Worm (Caenorhabditis elegans) whole organism, late embryonic: ENCODE results near the gene sra-3.

Source experiments
- C38D4.7 ChIP-seq: fragments of 200-800 bp; sonication (Bioruptor generic); optimal IDR thresholded peaks from 2 replicates; lab custom pipeline; 2018; ENCODE audit warnings: mild to moderate bottlenecking, missing genetic modification characterization, moderate library complexity, missing compliant biosample characterization
- F13H6.1 ChIP-seq: sonication (generic microtip); optimal IDR thresholded peaks from 2 replicates; lab custom pipeline; 2016; ENCODE audit warnings: missing genetic modification characterization, missing compliant biosample characterization
- K09A11.1 ChIP-seq: sonication (generic microtip); optimal IDR thresholded peaks from 2 replicates; lab custom pipeline; 2017; ENCODE audit warnings: antibody characterized with exemption, mild to moderate bottlenecking, missing genetic modification characterization, missing compliant biosample characterization; ENCODE audit not compliant: insufficient read depth
- T23F11.4 ChIP-seq: fragments of 200-800 bp; sonication (Bioruptor generic); optimal IDR thresholded peaks from 2 replicates; lab custom pipeline; 2018; ENCODE audit warnings: mild to moderate bottlenecking, missing genetic modification characterization, missing compliant biosample characterization
- ahr-1 ChIP-seq: sonication (generic microtip); optimal IDR thresholded peaks from 2 replicates; lab custom pipeline; 2016; ENCODE audit warnings: missing genetic modification characterization, missing compliant biosample characterization
- ceh-18 ChIP-seq: sonication (generic microtip); optimal IDR thresholded peaks from 2 replicates; lab custom pipeline; 2016; ENCODE audit warnings: missing genetic modification characterization, missing compliant biosample characterization
- ceh-19 ChIP-seq: fragments of 200-800 bp; sonication (Bioruptor generic); optimal IDR thresholded peaks from 2 replicates; lab custom pipeline; 2018; ENCODE audit warnings: mild to moderate bottlenecking, missing genetic modification characterization, missing compliant biosample characterization
- ceh-2 ChIP-seq: sonication (generic microtip); optimal IDR thresholded peaks from 2 replicates; lab custom pipeline; 2016; ENCODE audit warnings: missing genotype, missing genetic modification characterization, missing compliant biosample characterization
- ceh-30 ChIP-seq: fragments of 150-350 bp; optimal IDR thresholded peaks from 2 replicates; lab custom pipeline; 2014; ENCODE audit warnings: missing biosample characterization, missing genetic modification characterization
- ceh-45 ChIP-seq: fragments of 200-800 bp; sonication (Bioruptor generic); IDR thresholded peaks from 2 replicates; pipeline ENCODE4 v1.3.6; 2022; ENCODE audit warnings: missing genetic modification reagents, missing genetic modification characterization, missing compliant biosample characterization
- ceh-48 ChIP-seq: sonication (generic microtip); optimal IDR thresholded peaks from 2 replicates; lab custom pipeline; 2016; ENCODE audit warnings: missing genetic modification characterization, inconsistent platforms, missing compliant biosample characterization
- dmd-4 ChIP-seq: sonication (generic microtip); optimal IDR thresholded peaks from 2 replicates; lab custom pipeline; 2016; ENCODE audit warnings: borderline replicate concordance, missing genetic modification characterization, missing compliant biosample characterization
- elt-4 ChIP-seq: sonication (generic microtip); optimal IDR thresholded peaks from 2 replicates; lab custom pipeline; 2016; ENCODE audit warnings: missing genetic modification characterization, missing compliant biosample characterization
- eyg-1 ChIP-seq: sonication (generic microtip); optimal IDR thresholded peaks from 2 replicates; lab custom pipeline; 2016; ENCODE audit warnings: missing genotype, missing genetic modification characterization, missing compliant biosample characterization
- fax-1 ChIP-seq: sonication (generic microtip); optimal IDR thresholded peaks from 2 replicates; lab custom pipeline; 2016; ENCODE audit warnings: missing genotype, missing genetic modification characterization, missing compliant biosample characterization
- fkh-10 ChIP-seq: fragments of 150-350 bp; optimal IDR thresholded peaks from 2 replicates; lab custom pipeline; 2014; ENCODE audit warnings: missing biosample characterization, missing genetic modification reagents, missing genetic modification characterization
- fkh-6 ChIP-seq: sonication (generic microtip); optimal IDR thresholded peaks from 2 replicates; lab custom pipeline; 2016; ENCODE audit warnings: missing genetic modification characterization, missing compliant biosample characterization
- hlh-13 ChIP-seq: fragments of 200-800 bp; sonication (Bioruptor generic); optimal IDR thresholded peaks from 2 replicates; lab custom pipeline; 2018; ENCODE audit warnings: mild to moderate bottlenecking, missing genetic modification characterization, missing compliant biosample characterization
- hlh-30 ChIP-seq: sonication (generic microtip); optimal IDR thresholded peaks from 2 replicates; lab custom pipeline; 2017; ENCODE audit warnings: antibody characterized with exemption, missing genetic modification characterization, missing compliant biosample characterization; ENCODE audit not compliant: insufficient read depth
- hlh-8 ChIP-seq: sonication (generic microtip); optimal IDR thresholded peaks from 2 replicates; lab custom pipeline; 2016; ENCODE audit warnings: missing genotype, missing genetic modification characterization, missing compliant biosample characterization
- lim-6 ChIP-seq: sonication (generic microtip); optimal IDR thresholded peaks from 2 replicates; lab custom pipeline; 2016; ENCODE audit warnings: missing genetic modification characterization, missing compliant biosample characterization
- lin-11 ChIP-seq: fragments of 200-800 bp; sonication (Bioruptor generic); optimal IDR thresholded peaks from 2 replicates; lab custom pipeline; 2018; ENCODE audit warnings: mild to moderate bottlenecking, missing genetic modification characterization, missing compliant biosample characterization
- madf-2 ChIP-seq: sonication (generic microtip); optimal IDR thresholded peaks from 2 replicates; lab custom pipeline; 2017; ENCODE audit warnings: missing genetic modification characterization, missing compliant biosample characterization
- mec-3 ChIP-seq: sonication (generic microtip); optimal IDR thresholded peaks from 2 replicates; lab custom pipeline; 2016; ENCODE audit warnings: borderline replicate concordance, missing genetic modification characterization, missing compliant biosample characterization
- nhr-11 ChIP-seq: fragments of 150-350 bp; optimal IDR thresholded peaks from 2 replicates; lab custom pipeline; 2014; ENCODE audit warnings: missing biosample characterization, missing genetic modification characterization
- pat-9 ChIP-seq: fragments of 200-800 bp; sonication (Bioruptor generic); optimal IDR thresholded peaks from 2 replicates; lab custom pipeline; 2018; ENCODE audit warnings: mild to moderate bottlenecking, missing genetic modification characterization, moderate library complexity, missing compliant biosample characterization
- pha-2 ChIP-seq: sonication (generic microtip); optimal IDR thresholded peaks from 2 replicates; lab custom pipeline; 2017; ENCODE audit warnings: mild to moderate bottlenecking, missing genetic modification characterization, missing compliant biosample characterization
- sox-4 ChIP-seq: sonication (generic microtip); optimal IDR thresholded peaks from 2 replicates; lab custom pipeline; 2017; ENCODE audit warnings: mild to moderate bottlenecking, missing genetic modification characterization, inconsistent platforms, missing compliant biosample characterization
- ttx-3 ChIP-seq: sonication (generic microtip); optimal IDR thresholded peaks from 2 replicates; lab custom pipeline; 2016; ENCODE audit warnings: missing genetic modification reagents, missing genetic modification characterization, missing compliant biosample characterization
- unc-3 ChIP-seq, 2 experiments: fragments of 200-800 bp in 1 of 2; sonication (Bioruptor generic) in 1 of 2; sonication (generic microtip) in 1 of 2; conservative IDR thresholded peaks in 1 of 2; optimal IDR thresholded peaks in 1 of 2; 2 replicates each; pipeline versions ENCODE4 v1.3.6 to Lab custom; 2016 to 2022; ENCODE audit warnings: missing compliant biosample characterization in 2 of 2, missing genetic modification characterization in 2 of 2, missing genetic modification reagents in 1 of 2
- unc-42 ChIP-seq: sonication (generic microtip); optimal IDR thresholded peaks from 2 replicates; lab custom pipeline; 2016; ENCODE audit warnings: missing genotype, missing genetic modification characterization, missing compliant biosample characterization

sra-3 gene

DNA sequence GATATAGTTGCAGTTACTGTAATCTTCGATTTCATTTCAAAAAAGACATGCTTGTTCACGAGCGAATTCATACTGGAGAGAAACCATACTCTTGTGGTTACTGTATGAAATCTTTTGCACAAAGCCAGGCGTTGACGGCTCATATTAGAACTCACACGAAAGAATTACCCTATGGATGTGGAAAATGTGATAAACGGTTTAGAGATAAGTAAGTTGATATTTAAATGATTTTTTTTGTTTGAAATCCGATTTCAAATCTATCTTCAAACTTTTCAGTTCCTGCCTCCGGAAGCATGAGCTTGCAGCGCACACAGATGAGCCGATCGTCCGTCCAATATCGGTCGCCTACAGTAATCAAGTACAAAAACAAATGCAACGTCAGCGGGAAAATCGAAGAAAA, 18.3 kb upstream of the sra-3 start:
- TF ChIP-seq madf-2 (tag; lab: Kevin White, UChicago) (no peak), pha-2 (tag; lab: Kevin White, UChicago) (no peak), hlh-30 (no peak), sox-4 (tag; lab: Kevin White, UChicago) (no peak), C38D4.7 (no peak), fkh-10 (GFP tag; lab: Kevin White, UChicago) (no peak), elt-4 (no peak), ceh-2 (tag; lab: Kevin White, UChicago) (no peak), dmd-4 (no peak), ahr-1 (tag; lab: Kevin White, UChicago) (no peak), eyg-1 (tag; lab: Kevin White, UChicago) (no peak), T23F11.4 (no peak), nhr-11 (tag; lab: Kevin White, UChicago) (no peak), ceh-30 (tag; lab: Kevin White, UChicago) (no peak), pat-9 (tag; lab: Kevin White, UChicago) (no peak), fax-1 (tag; lab: Kevin White, UChicago) (no peak), ttx-3 (tag; lab: Kevin White, UChicago) (no peak)

DNA sequence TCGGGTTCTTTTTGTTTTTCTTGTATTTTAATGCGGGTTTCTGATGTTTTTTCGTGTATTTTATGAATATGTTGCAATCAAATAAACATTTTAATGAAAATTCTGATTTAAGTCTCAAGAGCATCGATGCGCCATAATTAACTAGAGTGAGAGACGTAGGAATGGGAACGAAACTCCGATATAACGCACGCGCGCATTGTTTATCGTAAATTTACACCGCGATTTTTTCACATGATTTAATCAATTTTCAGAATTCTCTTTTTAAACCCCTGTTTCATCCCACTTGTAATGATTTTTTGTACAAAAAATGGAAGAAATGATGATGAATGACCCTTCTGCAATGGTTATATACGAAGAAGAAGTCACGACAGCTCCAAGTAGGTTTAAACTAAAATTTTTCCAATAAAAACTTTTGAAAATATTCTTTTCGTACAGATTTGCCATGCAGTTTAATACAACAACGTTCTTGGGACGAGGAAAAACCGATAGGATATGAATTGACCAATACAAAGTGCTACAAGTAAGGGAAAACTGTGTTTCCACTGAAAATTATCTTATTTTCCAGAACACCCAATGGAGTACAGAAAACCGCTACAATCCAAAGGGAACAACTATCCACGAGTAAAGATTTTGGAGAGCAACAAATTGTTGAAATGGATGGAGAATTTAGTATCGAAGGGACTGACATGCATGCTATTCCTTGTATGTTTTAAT, 17.0 kb upstream of the sra-3 start, which contains the start of gene zfp-2:
TSS of gene zfp-2 (plus strand) at position 214 of the 714 bp plus-strand sequence.
- TF ChIP-seq F13H6.1 (tag; lab: Kevin White, UChicago): no peak
- TF ChIP-seq unc-42 (tag; lab: Kevin White, UChicago): peak; percentile 47
- no peak for TF ChIP-seq C38D4.7
- TF ChIP-seq hlh-13 (GFP tag; lab: Kevin White, UChicago): no peak
- TF ChIP-seq hlh-8 (tag; lab: Kevin White, UChicago): no peak

DNA sequence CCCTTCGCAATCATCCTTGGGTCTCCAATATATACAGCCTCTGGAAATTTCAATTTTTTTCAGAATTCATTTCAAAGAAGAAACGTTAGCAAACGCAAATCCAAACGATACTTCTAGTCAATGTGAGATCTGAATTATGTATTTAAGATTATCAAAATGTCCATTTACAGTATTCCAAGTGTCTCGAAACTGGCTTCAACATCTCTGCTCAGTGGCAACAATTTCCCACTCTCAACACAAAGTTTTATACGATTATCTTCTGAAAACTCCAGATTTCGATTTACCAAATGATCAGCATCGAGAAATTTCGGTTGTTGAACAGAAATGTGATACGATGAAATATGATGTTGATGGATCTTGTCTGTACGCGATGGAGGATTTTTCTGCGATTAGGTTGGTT, 16.0 kb upstream of the sra-3 start:
- TF ChIP-seq pha-2 (tag; lab: Kevin White, UChicago) (no peak), hlh-30 (no peak), dmd-4 (no peak)

DNA sequence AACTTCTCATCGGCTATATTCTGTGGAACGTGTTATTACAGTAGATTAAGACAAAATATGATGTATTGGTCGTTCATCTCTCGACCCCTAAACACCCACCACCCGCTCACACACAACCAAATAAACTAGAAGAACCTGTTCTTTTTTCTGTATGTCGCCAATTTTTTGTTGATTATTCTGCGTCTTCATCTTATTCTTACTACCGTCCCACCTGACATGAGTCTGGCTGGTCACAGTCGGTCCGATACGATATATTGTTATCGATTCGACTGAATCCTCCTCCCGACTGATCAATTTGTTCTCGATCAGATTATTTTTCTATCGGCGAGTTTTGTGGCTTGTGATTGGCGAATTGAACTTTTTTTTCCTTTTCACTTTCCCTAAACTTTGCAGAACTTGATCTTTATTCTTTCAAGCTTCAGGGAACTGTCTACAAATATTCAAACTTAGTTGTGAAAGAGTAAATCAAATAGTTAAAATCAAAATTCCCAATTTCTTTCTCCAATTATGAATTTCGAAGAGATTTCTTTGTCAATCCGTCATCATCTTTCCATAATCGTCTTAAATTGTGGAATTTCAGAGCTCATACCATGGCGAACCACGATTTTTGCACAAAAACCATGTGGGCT, 14.4 kb upstream of the sra-3 start, which contains the start of gene F35H8.2:
TSS of gene F35H8.2 (plus strand) at position 579 of the 629 bp plus-strand sequence.
- no peak for TF ChIP-seq dmd-4
- TF ChIP-seq elt-4: no peak
- TF ChIP-seq unc-42 (tag; lab: Kevin White, UChicago): no peak
- no peak for TF ChIP-seq unc-3 (GFP tag; conservative IDR thresholded peaks at IDR 0.05; lab: Robert Waterston, UW)
- TF ChIP-seq unc-3 (tag; optimal IDR thresholded peaks at IDR 0.05; lab: Kevin White, UChicago): no peak
- no peak for TF ChIP-seq lin-11 (tag; lab: Kevin White, UChicago)
- TF ChIP-seq mec-3 (tag; lab: Kevin White, UChicago): no peak
- no peak for TF ChIP-seq hlh-13 (GFP tag; lab: Kevin White, UChicago)
- no peak for TF ChIP-seq C38D4.7
- TF ChIP-seq ceh-18 (tag; lab: Kevin White, UChicago): no peak
- TF ChIP-seq lim-6: no peak
- no peak for TF ChIP-seq K09A11.1
- no peak for TF ChIP-seq hlh-8 (tag; lab: Kevin White, UChicago)
- TF ChIP-seq ceh-19: no peak
- TF ChIP-seq ceh-48: no peak
- no peak for TF ChIP-seq pha-2 (tag; lab: Kevin White, UChicago)

DNA sequence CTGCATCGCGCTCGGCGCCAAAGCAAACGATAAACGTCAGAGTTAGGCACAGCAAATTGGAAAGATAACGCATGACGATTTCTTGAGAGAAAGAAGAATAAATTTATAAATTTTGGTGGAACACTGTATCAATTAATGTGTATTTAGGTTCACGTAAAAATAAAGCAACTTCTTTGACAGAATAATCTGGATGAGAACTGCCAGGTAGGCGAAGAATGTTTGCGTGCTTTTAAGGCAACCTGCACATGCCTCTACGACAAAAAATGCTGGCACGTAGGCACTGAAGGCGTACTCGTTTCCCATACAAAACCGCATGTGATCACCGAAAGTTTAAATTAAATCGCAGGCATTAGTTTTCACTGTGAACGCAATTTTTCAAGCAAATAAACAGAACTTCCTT, 12.6 kb upstream of the sra-3 start, which contains the start of gene F35H8.1:
TSS of gene F35H8.1 (minus strand) at position 101 of the 400 bp plus-strand sequence.
- no peak for TF ChIP-seq fkh-6 (tag; lab: Kevin White, UChicago)
- TF ChIP-seq ceh-45 (GFP tag; lab: Robert Waterston, UW): no peak
